Worm (Caenorhabditis elegans) whole organism, early embryonic: ENCODE data around the gene algn-12.

Experiments used
- B0310.2 ChIP-seq: sonication (generic microtip); optimal IDR thresholded peaks from 2 replicates; lab custom pipeline; 2016; ENCODE audit warnings: mild to moderate bottlenecking, missing genetic modification characterization, missing compliant biosample characterization
- F13C5.2 ChIP-seq: sonication (generic microtip); optimal IDR thresholded peaks from 2 replicates; lab custom pipeline; 2017; ENCODE audit warnings: mild to moderate bottlenecking, missing genetic modification characterization, inconsistent platforms, missing compliant biosample characterization
- aly-1 ChIP-seq: sonication (generic microtip); optimal IDR thresholded peaks from 2 replicates; lab custom pipeline; 2016; ENCODE audit warnings: missing genetic modification characterization, missing compliant biosample characterization
- ama-1 ChIP-seq: fragments of 150-350 bp; optimal IDR thresholded peaks from 2 replicates; lab custom pipeline; 2014
- ceh-13 ChIP-seq: fragments of 200-800 bp; sonication (Bioruptor generic); optimal IDR thresholded peaks from 2 replicates; lab custom pipeline; 2018; ENCODE audit warnings: mild to moderate bottlenecking, missing genetic modification characterization, missing compliant biosample characterization
- ceh-36 ChIP-seq: sonication (generic microtip); optimal IDR thresholded peaks from 2 replicates; lab custom pipeline; 2016; ENCODE audit warnings: missing genetic modification characterization, inconsistent platforms, missing compliant biosample characterization
- ets-7 ChIP-seq: sonication (generic microtip); optimal IDR thresholded peaks from 2 replicates; lab custom pipeline; 2016; ENCODE audit warnings: missing genotype, missing genetic modification characterization, missing compliant biosample characterization
- flt-1 ChIP-seq: fragments of 200-800 bp; sonication (Bioruptor generic); IDR thresholded peaks from 2 replicates; pipeline ENCODE4 v1.3.6; 2022; ENCODE audit warnings: missing genetic modification characterization, missing compliant biosample characterization
- hmbx-1 ChIP-seq: sonication (generic microtip); optimal IDR thresholded peaks from 2 replicates; lab custom pipeline; 2016; ENCODE audit warnings: mild to moderate bottlenecking, missing genetic modification characterization, missing compliant biosample characterization
- hmg-4 ChIP-seq: fragments of 200-800 bp; sonication (Bioruptor generic); optimal IDR thresholded peaks from 2 replicates; lab custom pipeline; 2018; ENCODE audit warnings: mild to moderate bottlenecking, missing genetic modification characterization, missing compliant biosample characterization
- hnd-1 ChIP-seq: sonication (generic microtip); optimal IDR thresholded peaks from 2 replicates; lab custom pipeline; 2016; ENCODE audit warnings: missing genetic modification characterization, missing compliant biosample characterization
- pes-1 ChIP-seq: fragments of 200-800 bp; sonication (Bioruptor generic); IDR thresholded peaks from 2 replicates; pipeline ENCODE4 v1.3.6; 2022; ENCODE audit warnings: missing genetic modification reagents, missing genetic modification characterization, missing compliant biosample characterization
- scrt-1 ChIP-seq: fragments of 200-800 bp; sonication (Bioruptor generic); IDR thresholded peaks from 2 replicates; pipeline ENCODE4 v1.3.6; 2022; ENCODE audit warnings: missing genetic modification characterization, missing compliant biosample characterization
- sea-1 ChIP-seq: fragments of 200-800 bp; sonication (Bioruptor generic); conservative IDR thresholded peaks from 2 replicates; pipeline ENCODE4 v1.3.6; 2022; ENCODE audit warnings: missing genetic modification characterization, missing compliant biosample characterization
- tbx-11 ChIP-seq: fragments of 200-800 bp; sonication (Bioruptor generic); IDR thresholded peaks from 2 replicates; pipeline ENCODE4 v1.3.6; 2022; ENCODE audit warnings: missing genetic modification characterization, missing compliant biosample characterization
- tbx-37 ChIP-seq: fragments of 200-800 bp; sonication (Bioruptor generic); conservative IDR thresholded peaks from 2 replicates; pipeline ENCODE4 v1.3.6; 2022; ENCODE audit warnings: missing genetic modification reagents, missing genetic modification characterization, missing compliant biosample characterization
- tra-4 ChIP-seq: sonication (generic microtip); optimal IDR thresholded peaks from 2 replicates; lab custom pipeline; 2017; ENCODE audit warnings: missing genetic modification characterization, missing compliant biosample characterization

The algn-12 gene

ce11 chrV:8028825-8029489 lies 6.0 kb upstream of the algn-12 start, which contains the start of gene oma-2:
oma-2 (plus strand) TSS chrV:8029439.
- TF ChIP-seq tbx-11 (GFP tag; lab: Robert Waterston, UW) (no peak), F13C5.2 (tag; lab: Kevin White, UChicago) (no peak), tbx-37 (no peak), hnd-1 (tag; lab: Kevin White, UChicago) (no peak), pes-1 (no peak), ets-7 (no peak), aly-1 (tag; lab: Kevin White, UChicago) (no peak), ceh-13 (GFP tag; lab: Kevin White, UChicago) (no peak), ama-1 (lab: Kevin White, UChicago) (no peak), scrt-1 (GFP tag; lab: Robert Waterston, UW) (no peak), hmbx-1 (tag; lab: Kevin White, UChicago) (no peak), tra-4 (tag; lab: Kevin White, UChicago) (no peak)

- TF ChIP-seq B0310.2 (no peak), ceh-13 (GFP tag; lab: Kevin White, UChicago) (no peak), ets-7 (no peak), tra-4 (tag; lab: Kevin White, UChicago) (no peak), sea-1 (GFP tag; lab: Robert Waterston, UW) (no peak)
These were observed 3.8 kb upstream of the algn-12 start, which contains the start of gene vars-1 for ce11 chrV:8031121-8031520. vars-1 (plus strand) TSS chrV:8031411.

ce11 chrV:8035947-8036346 lies 1.0 kb downstream of the algn-12 start, which contains the start of gene ZC513.14:
ZC513.14 (minus strand) TSS chrV:8036047.
- TF ChIP-seq B0310.2, result no peak
- TF ChIP-seq flt-1, result no peak
- no peak for TF ChIP-seq ama-1 (lab: Kevin White, UChicago)
- TF ChIP-seq hmbx-1 (tag; lab: Kevin White, UChicago), result no peak
- TF ChIP-seq scrt-1 (GFP tag; lab: Robert Waterston, UW), result no peak
- no peak for TF ChIP-seq hnd-1 (tag; lab: Kevin White, UChicago)
- TF ChIP-seq ceh-36, result no peak
- no peak for TF ChIP-seq ceh-13 (GFP tag; lab: Kevin White, UChicago)
- no peak for TF ChIP-seq aly-1 (tag; lab: Kevin White, UChicago)
- no peak for TF ChIP-seq sea-1 (GFP tag; lab: Robert Waterston, UW)
- no peak for TF ChIP-seq ets-7
- no peak for TF ChIP-seq hmg-4 (GFP tag; lab: Kevin White, UChicago)
- TF ChIP-seq tbx-11 (GFP tag; lab: Robert Waterston, UW), result no peak
- no peak for TF ChIP-seq pes-1
- TF ChIP-seq tra-4 (tag; lab: Kevin White, UChicago), result no peak
- no peak for TF ChIP-seq tbx-37
- TF ChIP-seq F13C5.2 (tag; lab: Kevin White, UChicago), result no peak

ce11 chrV:8039085-8039525 lies 4.2 kb downstream of the algn-12 start:
- TF ChIP-seq flt-1 (peak; percentile 13; the same call in 1 of the 2 replicates), ama-1 (lab: Kevin White, UChicago) (peak; percentile 62), tbx-11 (GFP tag; lab: Robert Waterston, UW) (no peak), B0310.2 (peak; percentile 41)

- TF ChIP-seq ama-1 (lab: Kevin White, UChicago) (peak; percentile 57), hmg-4 (GFP tag; lab: Kevin White, UChicago) (no peak), sea-1 (GFP tag; lab: Robert Waterston, UW) (0 out of 2 replicates have a peak, but pooled peaks have one; percentile 28)
These were observed 4.7 kb downstream of the algn-12 start for ce11 chrV:8039606-8040005.

- TF ChIP-seq ama-1 (lab: Kevin White, UChicago), result peak; percentile 82
- peak; percentile 3 for TF ChIP-seq hmg-4 (GFP tag; lab: Kevin White, UChicago)
- TF ChIP-seq ceh-36, result peak; percentile 2
- no peak for TF ChIP-seq tbx-11 (GFP tag; lab: Robert Waterston, UW)
These were observed 5.6 kb downstream of the algn-12 start for ce11 chrV:8040247-8041084.

ce11 chrV:8041336-8041868 lies 6.5 kb downstream of the algn-12 start:
- TF ChIP-seq tbx-11 (GFP tag; lab: Robert Waterston, UW) (no peak), hmbx-1 (tag; lab: Kevin White, UChicago) (no peak), hmg-4 (GFP tag; lab: Kevin White, UChicago) (no peak), ama-1 (lab: Kevin White, UChicago) (no peak), sea-1 (GFP tag; lab: Robert Waterston, UW) (no peak)

ce11 chrV:8043664-8044063 lies 8.8 kb downstream of the algn-12 start:
- no peak for TF ChIP-seq sea-1 (GFP tag; lab: Robert Waterston, UW)
- TF ChIP-seq tra-4 (tag; lab: Kevin White, UChicago), result no peak
- no peak for TF ChIP-seq pes-1
- TF ChIP-seq B0310.2, result no peak
- TF ChIP-seq ceh-13 (GFP tag; lab: Kevin White, UChicago), result no peak
- no peak for TF ChIP-seq ceh-36
- TF ChIP-seq tbx-11 (GFP tag; lab: Robert Waterston, UW), result no peak
- no peak for TF ChIP-seq hmg-4 (GFP tag; lab: Kevin White, UChicago)
- no peak for TF ChIP-seq aly-1 (tag; lab: Kevin White, UChicago)
